Worm (Caenorhabditis elegans) whole organism, late embryonic: Measurements from ENCODE around the gene lat-1.
A peak's percentile ranks its signal among the peaks of the same experiment; 100 is the strongest.

Source experiments
- ceh-14 ChIP-seq: sonication (generic microtip); optimal IDR thresholded peaks from 2 replicates; lab custom pipeline; 2016; ENCODE audit warnings: missing genotype, missing genetic modification characterization, missing compliant biosample characterization
- ceh-19 ChIP-seq: fragments of 200-800 bp; sonication (Bioruptor generic); optimal IDR thresholded peaks from 2 replicates; lab custom pipeline; 2018; ENCODE audit warnings: mild to moderate bottlenecking, missing genetic modification characterization, missing compliant biosample characterization
- ceh-24 ChIP-seq: sonication (generic microtip); optimal IDR thresholded peaks from 2 replicates; lab custom pipeline; 2016; ENCODE audit warnings: mild to moderate bottlenecking, missing genetic modification characterization, missing compliant biosample characterization
- ceh-31 ChIP-seq: sonication (generic microtip); optimal IDR thresholded peaks from 2 replicates; lab custom pipeline; 2016; ENCODE audit warnings: missing genetic modification characterization, missing compliant biosample characterization
- che-1 ChIP-seq: sonication (generic microtip); optimal IDR thresholded peaks from 2 replicates; lab custom pipeline; 2016; ENCODE audit warnings: mild to moderate bottlenecking, missing genetic modification characterization, missing compliant biosample characterization
- hlh-15 ChIP-seq: sonication (generic microtip); optimal IDR thresholded peaks from 2 replicates; lab custom pipeline; 2016; ENCODE audit warnings: missing genetic modification characterization, missing compliant biosample characterization
- hlh-6 ChIP-seq: sonication (generic microtip); optimal IDR thresholded peaks from 2 replicates; lab custom pipeline; 2016; ENCODE audit warnings: missing genotype, missing genetic modification characterization, missing compliant biosample characterization
- hlh-8 ChIP-seq: sonication (generic microtip); optimal IDR thresholded peaks from 2 replicates; lab custom pipeline; 2016; ENCODE audit warnings: missing genotype, missing genetic modification characterization, missing compliant biosample characterization
- lin-11 ChIP-seq: fragments of 200-800 bp; sonication (Bioruptor generic); optimal IDR thresholded peaks from 2 replicates; lab custom pipeline; 2018; ENCODE audit warnings: mild to moderate bottlenecking, missing genetic modification characterization, missing compliant biosample characterization
- nfya-1 ChIP-seq: sonication (generic microtip); optimal IDR thresholded peaks from 2 replicates; lab custom pipeline; 2017; ENCODE audit warnings: missing genetic modification characterization, mild to moderate bottlenecking, missing compliant biosample characterization, antibody characterized with exemption, moderate library complexity
- nhr-11 ChIP-seq: fragments of 150-350 bp; optimal IDR thresholded peaks from 2 replicates; lab custom pipeline; 2014; ENCODE audit warnings: missing biosample characterization, missing genetic modification characterization
- unc-42 ChIP-seq: sonication (generic microtip); optimal IDR thresholded peaks from 2 replicates; lab custom pipeline; 2016; ENCODE audit warnings: missing genotype, missing genetic modification characterization, missing compliant biosample characterization
- unc-55 ChIP-seq: sonication (generic microtip); optimal IDR thresholded peaks from 2 replicates; lab custom pipeline; 2017; ENCODE audit warnings: missing biosample characterization, missing genetic modification reagents, missing genetic modification characterization
- unc-86 ChIP-seq: sonication (generic microtip); optimal IDR thresholded peaks from 2 replicates; lab custom pipeline; 2016; ENCODE audit warnings: missing genetic modification characterization, missing compliant biosample characterization
- ztf-16 ChIP-seq: sonication (generic microtip); optimal IDR thresholded peaks from 2 replicates; lab custom pipeline; 2017; ENCODE audit warnings: missing genetic modification characterization, missing compliant biosample characterization

lat-1 gene

ce11 chrII:8948640-8949039, 52.0 kb downstream of the lat-1 start:
- TF ChIP-seq nfya-1 (tag; lab: Kevin White, UChicago) (no peak), unc-55 (GFP tag; lab: Kevin White, UChicago) (no peak), unc-42 (tag; lab: Kevin White, UChicago) (peak; percentile 54)
- TF ChIP-seq, all 69 proteins: peak for 1

- TF ChIP-seq ceh-14 (peak; percentile 27), hlh-6 (tag; lab: Kevin White, UChicago) (no peak), ceh-31 (peak; percentile 43)
These were observed 54.6 kb downstream of the lat-1 start for ce11 chrII:8951270-8951669.

- TF ChIP-seq ceh-19 (GFP tag; lab: Kevin White, UChicago), result no peak
- TF ChIP-seq unc-42 (tag; lab: Kevin White, UChicago), result no peak
- no peak for TF ChIP-seq hlh-6 (tag; lab: Kevin White, UChicago)
- no peak for TF ChIP-seq ztf-16 (tag; lab: Kevin White, UChicago)
- no peak for TF ChIP-seq hlh-8 (tag; lab: Kevin White, UChicago)
- TF ChIP-seq nfya-1 (tag; lab: Kevin White, UChicago), result no peak
- no peak for TF ChIP-seq ceh-14
- TF ChIP-seq hlh-15 (tag; lab: Kevin White, UChicago), result no peak
- no peak for TF ChIP-seq ceh-31
These were observed 57.1 kb downstream of the lat-1 start for ce11 chrII:8953703-8954102.

ce11 chrII:8956896-8957295, 60.3 kb downstream of the lat-1 start:
- TF ChIP-seq unc-42 (tag; lab: Kevin White, UChicago), result peak; percentile 95
- no peak for TF ChIP-seq unc-86
- no peak for TF ChIP-seq lin-11 (tag; lab: Kevin White, UChicago)
- TF ChIP-seq ceh-14, result peak; percentile 9
- no peak for TF ChIP-seq nhr-11 (tag; lab: Kevin White, UChicago)
- no peak for TF ChIP-seq ceh-24 (tag; lab: Kevin White, UChicago)
- no peak for TF ChIP-seq che-1 (tag; lab: Kevin White, UChicago)
